Worm (Caenorhabditis elegans): ENCODE measurements around the gene moc-6.

The moc-6 gene

ce11 chrIII:5185620-5186019 is 10.2 kb upstream of the moc-6 start, which contains the start of gene pup-2:
pup-2 (plus strand) TSS chrIII:5185920.
- TF ChIP-seq ccch-3 (GFP tag; optimal IDR thresholded peaks at IDR 0.05) (no peak), lsl-1 (GFP tag; optimal IDR thresholded peaks at IDR 0.05) (no peak), hlh-26 (GFP tag; conservative IDR thresholded peaks at IDR 0.05) (no peak), ceh-79 (tag; optimal IDR thresholded peaks at IDR 0.05) (no peak), C17E4.6 (GFP tag; IDR thresholded peaks at IDR 0.05) (no peak), Y53F4B.3 (GFP tag; IDR thresholded peaks at IDR 0.05) (no peak), bed-1 (GFP tag; IDR thresholded peaks at IDR 0.05) (no peak), ztf-3 (GFP tag; optimal IDR thresholded peaks at IDR 0.05) (no peak), dox-1 (GFP tag; IDR thresholded peaks at IDR 0.05) (no peak), let-526 (GFP tag; IDR thresholded peaks at IDR 0.05) (no peak)

ce11 chrIII:5188426-5188825 is 7.4 kb upstream of the moc-6 start, which contains the start of gene K10D2.8:
K10D2.8 (plus strand) TSS chrIII:5188726.
- TF ChIP-seq unc-130 (GFP tag; optimal IDR thresholded peaks at IDR 0.05) (no peak), dpff-1 (tag; optimal IDR thresholded peaks at IDR 0.05) (no peak), K11D2.4 (GFP tag; IDR thresholded peaks at IDR 0.05) (no peak), lin-35 (GFP tag; optimal IDR thresholded peaks at IDR 0.05) (no peak), mcd-1 (GFP tag; IDR thresholded peaks at IDR 0.05) (no peak), lsy-27 (tag; optimal IDR thresholded peaks at IDR 0.05; ENCODE audit: borderline replicate concordance, insufficient read depth) (no peak), ztf-22 (GFP tag; optimal IDR thresholded peaks at IDR 0.05) (no peak), ekl-4 (GFP tag; IDR thresholded peaks at IDR 0.05) (0 out of 2 replicates have a peak, but pooled peaks have one; percentile 2)

- TF ChIP-seq Y67H2A.10 (GFP tag; conservative IDR thresholded peaks at IDR 0.05) (no peak), efl-1 (GFP tag; optimal IDR thresholded peaks at IDR 0.05) (peak; percentile 42), lsl-1 (GFP tag; optimal IDR thresholded peaks at IDR 0.05) (no peak), lin-54 (GFP tag; optimal IDR thresholded peaks at IDR 0.05) (peak; percentile 80), rec-8 (tag; optimal IDR thresholded peaks at IDR 0.05) (no peak), mcd-1 (GFP tag; IDR thresholded peaks at IDR 0.05) (0 out of 2 replicates have a peak, but pooled peaks have one; percentile 28), F33H1.4 (GFP tag; IDR thresholded peaks at IDR 0.05) (peak; percentile 37), madf-6 (GFP tag; IDR thresholded peaks at IDR 0.05) (peak; percentile 63), lin-35 (GFP tag; optimal IDR thresholded peaks at IDR 0.05) (peak in 1 of 3 experiments; percentile 16), attf-3 (GFP tag; conservative IDR thresholded peaks at IDR 0.05) (0 out of 2 replicates have a peak, but pooled peaks have one; percentile 16), unc-130 (GFP tag; optimal IDR thresholded peaks at IDR 0.05) (peak; percentile 26)
Observed at ce11 chrIII:5190179-5190578, 5.6 kb upstream of the moc-6 start.

ce11 chrIII:5190671-5191174 is 5.1 kb upstream of the moc-6 start, which contains the start of gene hira-1:
hira-1 (plus strand) TSS chrIII:5191124.
- peak; percentile 60 for TF ChIP-seq efl-1 (GFP tag; optimal IDR thresholded peaks at IDR 0.05)
- peak in 1 of 3 experiments; percentile 42 for TF ChIP-seq lin-35 (GFP tag; optimal IDR thresholded peaks at IDR 0.05)
- peak; percentile 17 for TF ChIP-seq attf-5 (GFP tag; optimal IDR thresholded peaks at IDR 0.05)
- peak; percentile 50; the same call in 1 of the 2 replicates for TF ChIP-seq mcd-1 (GFP tag; IDR thresholded peaks at IDR 0.05)
- TF ChIP-seq lin-54 (GFP tag; optimal IDR thresholded peaks at IDR 0.05): peak; percentile 37
- no peak for TF ChIP-seq snpc-1.3 (tag; optimal IDR thresholded peaks at IDR 0.05; ENCODE audit: insufficient read depth)
- TF ChIP-seq lin-40 (tag; optimal IDR thresholded peaks at IDR 0.05): no peak
- TF ChIP-seq B0336.3 (GFP tag; IDR thresholded peaks at IDR 0.05): no peak

ce11 chrIII:5193266-5193665 is 2.5 kb upstream of the moc-6 start:
- TF ChIP-seq bed-2 (GFP tag; IDR thresholded peaks at IDR 0.05): no peak
- no peak for TF ChIP-seq Y67H2A.10 (GFP tag; conservative IDR thresholded peaks at IDR 0.05)
- TF ChIP-seq zfh-2 (GFP tag; conservative IDR thresholded peaks at IDR 0.05): no peak
- no peak for TF ChIP-seq ztf-22 (GFP tag; optimal IDR thresholded peaks at IDR 0.05)
- peak; percentile 20; the same call in 1 of the 2 replicates for TF ChIP-seq hmg-1.2 (GFP tag; IDR thresholded peaks at IDR 0.05)
- TF ChIP-seq ekl-4 (GFP tag; IDR thresholded peaks at IDR 0.05): no peak
